Worm (Caenorhabditis elegans): ENCODE data around the gene mig-38.

DNA sequence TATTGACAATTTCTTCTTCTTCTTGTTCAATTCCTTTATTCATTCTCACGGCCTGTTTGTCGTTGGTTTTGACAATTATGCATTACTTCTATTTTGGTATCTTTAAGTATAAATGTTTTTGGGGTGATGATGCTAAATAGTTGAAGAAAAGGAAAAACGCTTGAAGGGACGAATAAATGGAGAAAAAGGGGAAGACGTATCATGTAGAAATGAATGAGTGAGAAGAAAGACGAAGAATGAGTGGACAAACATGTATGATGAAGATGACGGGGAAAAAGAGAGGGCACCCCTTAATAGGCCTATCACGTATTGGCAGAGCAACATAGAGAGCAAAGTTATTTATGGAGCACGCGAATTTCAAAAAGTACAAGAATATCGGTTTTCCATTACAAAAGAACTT, 45.4 kb upstream of the mig-38 start, which contains the start of gene M04B2.7:
- TF ChIP-seq F49E8.2 (tag; optimal IDR thresholded peaks at IDR 0.05; ENCODE audit: borderline replicate concordance) (no peak), zag-1 (tag; optimal IDR thresholded peaks at IDR 0.05) (no peak), nhr-28 (tag; optimal IDR thresholded peaks at IDR 0.05) (no peak), D1046.2 (GFP tag; IDR thresholded peaks at IDR 0.05) (no peak), snpc-1.2 (GFP tag; IDR thresholded peaks at IDR 0.05) (no peak), pqm-1 (tag; optimal IDR thresholded peaks at IDR 0.05) (no peak), daf-12 (tag; optimal IDR thresholded peaks at IDR 0.05) (no peak), Y105C5A.15 (GFP tag; IDR thresholded peaks at IDR 0.05) (no peak), T20F7.1 (GFP tag; optimal IDR thresholded peaks at IDR 0.05) (no peak), mdl-1 (tag; optimal IDR thresholded peaks at IDR 0.05) (no peak), dve-1 (tag; optimal IDR thresholded peaks at IDR 0.05; ENCODE audit: insufficient read depth) (no peak), jun-1 (tag; optimal IDR thresholded peaks at IDR 0.05) (no peak), unc-62 (GFP tag; optimal IDR thresholded peaks at IDR 0.05 in 1 of 2) (peak in 1 of 2 experiments; percentile 53), unc-62 (tag; optimal IDR thresholded peaks at IDR 0.05) (no peak)
